Worm (Caenorhabditis elegans) whole organism, mixed stage, embryonic: ENCODE measurements around the gene C32H11.3.

Experiments
- M03D4.4 ChIP-seq: sonication (generic microtip); optimal IDR thresholded peaks from 2 replicates; lab custom pipeline; 2017; ENCODE audit warnings: mild to moderate bottlenecking, missing genetic modification characterization, missing compliant biosample characterization
- bed-3 ChIP-seq: fragments of 200-800 bp; sonication (Bioruptor generic); optimal IDR thresholded peaks from 3 replicates; lab custom pipeline; 2018; ENCODE audit warnings: mild to moderate bottlenecking, missing genetic modification characterization, moderate library complexity, missing compliant biosample characterization
- blmp-1 ChIP-seq: fragments of 150-350 bp; optimal IDR thresholded peaks from 2 replicates; lab custom pipeline; 2014; ENCODE audit warnings: missing biosample characterization, missing genetic modification characterization
- ceh-39 ChIP-seq: fragments of 150-350 bp; optimal IDR thresholded peaks from 2 replicates; lab custom pipeline; 2014; ENCODE audit warnings: missing biosample characterization, missing genetic modification characterization
- ces-1 ChIP-seq: fragments of 150-350 bp; optimal IDR thresholded peaks from 2 replicates; lab custom pipeline; 2014; ENCODE audit warnings: missing biosample characterization, missing genetic modification reagents, missing genetic modification characterization
- cnd-1 ChIP-seq: fragments of 200-800 bp; sonication (Bioruptor generic); optimal IDR thresholded peaks from 2 replicates; lab custom pipeline; 2018; ENCODE audit warnings: mild to moderate bottlenecking, missing genetic modification characterization, missing compliant biosample characterization
- drap-1 ChIP-seq: fragments of 200-800 bp; sonication (Bioruptor generic); optimal IDR thresholded peaks from 3 replicates; lab custom pipeline; 2018; ENCODE audit warnings: mild to moderate bottlenecking, missing genetic modification characterization, missing compliant biosample characterization
- elt-1 ChIP-seq: sonication (generic microtip); optimal IDR thresholded peaks from 2 replicates; lab custom pipeline; 2017; ENCODE audit warnings: missing genetic modification characterization, mild to moderate bottlenecking, missing compliant biosample characterization, antibody characterized with exemption, moderate library complexity, borderline replicate concordance; ENCODE audit not compliant: insufficient read depth
- elt-3 ChIP-seq: fragments of 150-350 bp; optimal IDR thresholded peaks from 2 replicates; lab custom pipeline; 2014; ENCODE audit warnings: missing biosample characterization, missing genetic modification characterization
- flh-1 ChIP-seq: fragments of 200-800 bp; sonication (Bioruptor generic); optimal IDR thresholded peaks from 2 replicates; lab custom pipeline; 2018; ENCODE audit warnings: mild to moderate bottlenecking, missing genetic modification characterization, moderate library complexity, missing compliant biosample characterization
- ham-2 ChIP-seq: fragments of 200-800 bp; sonication (Bioruptor generic); optimal IDR thresholded peaks from 2 replicates; lab custom pipeline; 2018; ENCODE audit warnings: mild to moderate bottlenecking, missing genetic modification characterization, missing compliant biosample characterization
- hlh-1 ChIP-seq: fragments of 150-350 bp; optimal IDR thresholded peaks from 2 replicates; lab custom pipeline; 2014; ENCODE audit warnings: missing biosample characterization, missing genetic modification reagents, missing genetic modification characterization
- lin-13 ChIP-seq: fragments of 150-350 bp; optimal IDR thresholded peaks from 2 replicates; lab custom pipeline; 2014; ENCODE audit warnings: missing biosample characterization, missing genetic modification characterization
- lin-32 ChIP-seq: fragments of 200-800 bp; sonication (Bioruptor generic); optimal IDR thresholded peaks from 2 replicates; lab custom pipeline; 2018; ENCODE audit warnings: mild to moderate bottlenecking, missing genetic modification characterization, missing compliant biosample characterization
- lsy-2 ChIP-seq: fragments of 150-350 bp; optimal IDR thresholded peaks from 2 replicates; lab custom pipeline; 2014; ENCODE audit warnings: missing biosample characterization, missing genetic modification characterization
- mab-5 ChIP-seq: fragments of 150-350 bp; optimal IDR thresholded peaks from 2 replicates; lab custom pipeline; 2014; ENCODE audit warnings: missing biosample characterization, missing genetic modification characterization
- mep-1 ChIP-seq: fragments of 150-350 bp; optimal IDR thresholded peaks from 2 replicates; lab custom pipeline; 2017; ENCODE audit warnings: missing biosample characterization, missing genetic modification reagents, missing genetic modification characterization, inconsistent platforms
- mls-2 ChIP-seq: sonication (generic microtip); optimal IDR thresholded peaks from 2 replicates; lab custom pipeline; 2016; ENCODE audit warnings: mild to moderate bottlenecking, missing genetic modification characterization, moderate library complexity, missing compliant biosample characterization
- nhr-12 ChIP-seq: fragments of 150-350 bp; optimal IDR thresholded peaks from 2 replicates; lab custom pipeline; 2014; ENCODE audit warnings: missing biosample characterization, missing genetic modification characterization
- nhr-237 ChIP-seq: fragments of 150-350 bp; optimal IDR thresholded peaks from 2 replicates; lab custom pipeline; 2014; ENCODE audit warnings: missing biosample characterization, missing genetic modification characterization
- nhr-28 ChIP-seq: fragments of 150-350 bp; optimal IDR thresholded peaks from 2 replicates; lab custom pipeline; 2014; ENCODE audit warnings: missing biosample characterization, missing genetic modification characterization
- nhr-76 ChIP-seq: sonication (generic microtip); optimal IDR thresholded peaks from 2 replicates; lab custom pipeline; 2017; ENCODE audit warnings: missing biosample characterization, missing genetic modification characterization
- sem-2 ChIP-seq: fragments of 200-800 bp; sonication (Bioruptor generic); optimal IDR thresholded peaks from 2 replicates; lab custom pipeline; 2018; ENCODE audit warnings: mild to moderate bottlenecking, missing genetic modification characterization, missing compliant biosample characterization
- snpc-4 ChIP-seq: fragments of 150-350 bp; optimal IDR thresholded peaks from 2 replicates; lab custom pipeline; 2014; ENCODE audit warnings: missing biosample characterization, missing genetic modification characterization
- sptf-1 ChIP-seq: sonication (generic microtip); optimal IDR thresholded peaks from 2 replicates; lab custom pipeline; 2017; ENCODE audit warnings: mild to moderate bottlenecking, missing genetic modification characterization, moderate library complexity, missing compliant biosample characterization
- unc-62 ChIP-seq: fragments of 150-350 bp; optimal IDR thresholded peaks from 2 replicates; lab custom pipeline; 2014; ENCODE audit warnings: missing biosample characterization, missing genetic modification reagents, missing genetic modification characterization
- zip-8 ChIP-seq: fragments of 150-350 bp; optimal IDR thresholded peaks from 2 replicates; lab custom pipeline; 2014; ENCODE audit warnings: missing biosample characterization, missing genetic modification characterization
- ztf-11 ChIP-seq: fragments of 150-350 bp; optimal IDR thresholded peaks from 2 replicates; lab custom pipeline; 2014; ENCODE audit warnings: missing biosample characterization, missing genetic modification characterization

Gene C32H11.3

ce11 chrIV:12898823-12899222 lies 19.5 kb upstream of the C32H11.3 start:
- TF ChIP-seq cnd-1 (no peak), nhr-12 (tag; lab: Kevin White, UChicago) (no peak), ces-1 (no peak), elt-1 (tag; lab: Kevin White, UChicago) (no peak), snpc-4 (tag; lab: Kevin White, UChicago) (no peak), elt-3 (tag; lab: Kevin White, UChicago) (no peak), unc-62 (GFP tag; lab: Kevin White, UChicago) (no peak), M03D4.4 (tag; lab: Kevin White, UChicago) (no peak), lin-32 (GFP tag; lab: Kevin White, UChicago) (no peak), sptf-1 (tag; lab: Kevin White, UChicago) (no peak), blmp-1 (tag; lab: Kevin White, UChicago) (no peak), mab-5 (tag; lab: Kevin White, UChicago) (no peak), nhr-28 (no peak), bed-3 (no peak), ham-2 (GFP tag; lab: Kevin White, UChicago) (no peak), lin-13 (no peak), sem-2 (GFP tag; lab: Kevin White, UChicago) (no peak)

DNA sequence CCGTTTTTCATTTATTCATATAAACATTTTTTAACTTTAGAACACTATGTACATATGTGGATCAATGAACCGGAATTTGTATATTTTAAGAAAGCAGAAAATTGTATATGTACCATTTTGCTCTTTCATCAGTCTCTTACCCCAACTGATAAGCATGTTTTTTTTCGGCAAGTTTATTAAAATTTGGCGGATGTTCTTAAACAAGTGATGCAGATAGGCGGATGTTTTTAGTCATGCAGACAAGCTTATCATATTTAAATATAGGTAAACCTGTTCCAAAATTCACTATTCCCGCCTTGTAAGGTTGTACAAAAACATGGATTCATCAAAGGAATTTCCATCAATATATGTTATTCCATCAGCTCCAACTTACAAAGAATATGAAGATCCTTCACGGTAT lies 19.0 kb upstream of the C32H11.3 start, which contains the start of gene K08D8.9:
K08D8.9 (plus strand) TSS at position 301 of the 400 bp plus-strand sequence.
- TF ChIP-seq hlh-1 (tag; lab: Kevin White, UChicago), result no peak
- TF ChIP-seq mep-1 (tag; lab: Kevin White, UChicago), result no peak
- TF ChIP-seq unc-62 (GFP tag; lab: Kevin White, UChicago), result no peak
- TF ChIP-seq flh-1, result no peak
- no peak for TF ChIP-seq blmp-1 (tag; lab: Kevin White, UChicago)
- no peak for TF ChIP-seq elt-1 (tag; lab: Kevin White, UChicago)
- TF ChIP-seq zip-8, result no peak
- TF ChIP-seq sem-2 (GFP tag; lab: Kevin White, UChicago), result no peak
- no peak for TF ChIP-seq lsy-2 (tag; lab: Kevin White, UChicago)
- TF ChIP-seq, all 35 proteins: peak for 0

DNA sequence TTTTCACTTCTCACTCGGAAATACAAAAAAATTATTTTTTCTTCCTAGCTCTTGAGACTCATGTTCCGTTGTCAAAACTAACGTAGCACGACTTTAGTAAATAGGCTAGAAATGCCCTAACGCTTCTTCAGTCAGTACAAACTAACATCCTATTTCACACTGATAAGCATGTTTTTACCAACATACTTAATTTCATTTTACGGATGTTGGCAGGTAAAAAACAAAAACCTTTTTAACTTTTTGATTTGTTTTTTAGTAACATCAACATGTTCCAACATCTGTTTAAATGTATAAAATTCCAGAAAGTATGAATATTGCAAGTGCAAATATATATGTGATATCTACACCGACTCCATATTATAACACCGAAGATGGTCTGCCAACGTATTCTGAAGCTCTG lies 18.1 kb upstream of the C32H11.3 start, which contains the start of gene K08D8.10:
K08D8.10 (plus strand) TSS at position 301 of the 400 bp plus-strand sequence.
- TF ChIP-seq cnd-1 (no peak), mab-5 (tag; lab: Kevin White, UChicago) (no peak), ztf-11 (no peak), unc-62 (GFP tag; lab: Kevin White, UChicago) (no peak), ceh-39 (tag; lab: Kevin White, UChicago) (no peak), nhr-237 (tag; lab: Kevin White, UChicago) (no peak), nhr-76 (no peak), flh-1 (no peak), ces-1 (no peak), blmp-1 (tag; lab: Kevin White, UChicago) (no peak), ham-2 (GFP tag; lab: Kevin White, UChicago) (no peak), lin-32 (GFP tag; lab: Kevin White, UChicago) (no peak), elt-1 (tag; lab: Kevin White, UChicago) (no peak)

DNA sequence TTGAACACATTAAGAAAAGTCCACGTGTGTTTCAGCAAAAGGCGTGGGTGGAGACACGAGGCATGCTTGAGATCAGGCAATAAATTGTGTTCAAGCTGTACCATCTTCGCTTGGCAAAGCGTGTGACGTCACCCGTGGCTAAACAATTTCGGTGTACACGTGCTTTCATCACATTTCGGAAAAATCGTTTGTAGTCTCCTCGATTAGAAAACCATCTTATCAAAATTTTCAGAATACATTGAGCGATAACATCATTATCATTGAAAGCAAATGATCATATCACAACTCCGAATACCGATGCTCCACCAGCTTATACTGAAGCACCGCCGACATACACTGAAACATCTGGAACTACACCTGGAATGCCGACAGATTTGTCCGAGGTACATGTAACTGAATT lies 16.8 kb upstream of the C32H11.3 start:
- TF ChIP-seq sptf-1 (tag; lab: Kevin White, UChicago), result no peak

DNA sequence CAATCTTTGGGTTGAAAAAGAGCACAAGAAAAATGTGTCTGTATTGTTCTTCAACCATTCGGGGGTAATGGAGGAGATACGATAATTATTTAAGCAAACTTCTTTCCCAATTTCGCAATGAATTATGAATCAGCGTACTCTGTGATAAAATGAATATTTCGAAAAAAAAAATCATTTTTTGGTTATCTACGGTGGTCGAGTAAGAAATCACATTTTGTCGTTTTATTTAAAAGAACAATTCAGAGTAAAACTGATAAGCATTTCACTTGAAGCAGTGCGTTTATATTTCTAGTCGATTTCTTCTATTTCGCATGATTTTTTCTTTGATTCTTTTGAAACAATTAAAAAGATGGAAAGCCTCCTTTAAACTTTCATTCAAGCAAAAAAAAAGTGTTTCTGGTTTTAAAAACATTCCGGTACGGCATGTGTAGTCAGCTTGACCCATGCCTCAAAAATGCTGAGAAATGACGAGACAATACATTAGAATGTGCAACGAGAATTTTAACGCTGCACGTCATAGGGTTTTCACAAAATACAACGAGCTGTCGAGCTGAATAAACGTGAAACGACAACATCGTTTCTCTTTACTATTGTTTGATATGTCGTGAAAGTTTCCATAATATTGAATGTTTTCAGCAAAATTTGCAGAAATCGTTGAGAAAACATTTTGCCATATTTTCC lies 15.8 kb upstream of the C32H11.3 start, which contains the start of gene K08D8.2:
K08D8.2 (plus strand) TSS at position 631 of the 681 bp plus-strand sequence.
- no peak for TF ChIP-seq bed-3
- TF ChIP-seq mls-2, result no peak
- TF ChIP-seq, all 35 proteins: peak for 0

- TF ChIP-seq lin-32 (GFP tag; lab: Kevin White, UChicago) (no peak), hlh-1 (tag; lab: Kevin White, UChicago) (no peak), elt-1 (tag; lab: Kevin White, UChicago) (no peak), blmp-1 (tag; lab: Kevin White, UChicago) (no peak), drap-1 (no peak), zip-8 (no peak), nhr-12 (tag; lab: Kevin White, UChicago) (no peak), unc-62 (GFP tag; lab: Kevin White, UChicago) (no peak), ztf-11 (no peak), ham-2 (GFP tag; lab: Kevin White, UChicago) (no peak), sem-2 (GFP tag; lab: Kevin White, UChicago) (no peak), lsy-2 (tag; lab: Kevin White, UChicago) (no peak), nhr-237 (tag; lab: Kevin White, UChicago) (no peak), mls-2 (no peak), cnd-1 (no peak)
Observed at ce11 chrIV:12903687-12904086, 14.7 kb upstream of the C32H11.3 start.
